Worm (Caenorhabditis elegans): ENCODE results near the gene mec-3.
A peak's percentile ranks its signal among the peaks of the same experiment; 100 is the strongest.

mec-3 gene

ce11 chrIV:10482585-10482984 lies 20.9 kb upstream of the mec-3 start:
- no peak for TF ChIP-seq lin-13 (tag; optimal IDR thresholded peaks at IDR 0.05)
- no peak for TF ChIP-seq unc-62 (GFP tag; optimal IDR thresholded peaks at IDR 0.05)
- no peak for TF ChIP-seq sem-2 (GFP tag; optimal IDR thresholded peaks at IDR 0.05)
- TF ChIP-seq mab-5 (tag; optimal IDR thresholded peaks at IDR 0.05), result no peak
- no peak for TF ChIP-seq snpc-4 (tag; optimal IDR thresholded peaks at IDR 0.05)
- TF ChIP-seq unc-39 (tag; optimal IDR thresholded peaks at IDR 0.05), result no peak
- TF ChIP-seq ham-2 (GFP tag; optimal IDR thresholded peaks at IDR 0.05), result no peak
- TF ChIP-seq lsy-2 (tag; optimal IDR thresholded peaks at IDR 0.05), result no peak
- TF ChIP-seq nhr-76 (tag; optimal IDR thresholded peaks at IDR 0.05), result no peak
- no peak for TF ChIP-seq unc-120 (tag; optimal IDR thresholded peaks at IDR 0.05; ENCODE audit: poor library complexity, severe bottlenecking)
- TF ChIP-seq drap-1 (GFP tag; optimal IDR thresholded peaks at IDR 0.05), result no peak
- TF ChIP-seq sptf-1 (tag; optimal IDR thresholded peaks at IDR 0.05), result no peak
- no peak for TF ChIP-seq nhr-12 (tag; optimal IDR thresholded peaks at IDR 0.05)
- no peak for TF ChIP-seq cnd-1 (tag; optimal IDR thresholded peaks at IDR 0.05)
- no peak for TF ChIP-seq bed-3 (GFP tag; optimal IDR thresholded peaks at IDR 0.05)
- TF ChIP-seq M03D4.4 (tag; optimal IDR thresholded peaks at IDR 0.05), result no peak
- no peak for TF ChIP-seq ceh-43 (GFP tag; optimal IDR thresholded peaks at IDR 0.05)
- TF ChIP-seq zip-8 (tag; optimal IDR thresholded peaks at IDR 0.05), result no peak

ce11 chrIV:10481695-10482094 lies 20.0 kb upstream of the mec-3 start, which contains the start of gene egl-21:
Gene egl-21 (minus strand): TSS chrIV:10481844.
- TF ChIP-seq sptf-1 (tag; optimal IDR thresholded peaks at IDR 0.05) (peak; percentile 21), ces-1 (GFP tag; optimal IDR thresholded peaks at IDR 0.05) (peak; percentile 88), nhr-12 (tag; optimal IDR thresholded peaks at IDR 0.05) (no peak), nhr-76 (tag; optimal IDR thresholded peaks at IDR 0.05) (no peak)

- TF ChIP-seq lin-13 (tag; optimal IDR thresholded peaks at IDR 0.05) (no peak), nhr-28 (tag; optimal IDR thresholded peaks at IDR 0.05) (no peak), lin-32 (GFP tag; optimal IDR thresholded peaks at IDR 0.05) (no peak), unc-62 (GFP tag; optimal IDR thresholded peaks at IDR 0.05) (no peak), nhr-12 (tag; optimal IDR thresholded peaks at IDR 0.05) (no peak), hlh-1 (tag; optimal IDR thresholded peaks at IDR 0.05) (no peak)
Measured at ce11 chrIV:10475234-10475633, 13.6 kb upstream of the mec-3 start.

ce11 chrIV:10472478-10472877 lies 10.8 kb upstream of the mec-3 start, which contains the start of gene bgnt-1.1:
Gene bgnt-1.1 (plus strand): TSS chrIV:10472778.
- TF ChIP-seq pha-4 (tag; optimal IDR thresholded peaks at IDR 0.05), result no peak
- TF ChIP-seq mep-1 (tag; optimal IDR thresholded peaks at IDR 0.05), result no peak
- no peak for TF ChIP-seq nhr-12 (tag; optimal IDR thresholded peaks at IDR 0.05)
- no peak for TF ChIP-seq elt-1 (tag; optimal IDR thresholded peaks at IDR 0.05; ENCODE audit: borderline replicate concordance, insufficient read depth)
- no peak for TF ChIP-seq blmp-1 (tag; optimal IDR thresholded peaks at IDR 0.05)
- TF ChIP-seq nhr-28 (tag; optimal IDR thresholded peaks at IDR 0.05), result no peak
- TF ChIP-seq cnd-1 (tag; optimal IDR thresholded peaks at IDR 0.05), result no peak
- no peak for TF ChIP-seq ceh-39 (tag; optimal IDR thresholded peaks at IDR 0.05)
- TF ChIP-seq mab-5 (tag; optimal IDR thresholded peaks at IDR 0.05), result no peak
- no peak for TF ChIP-seq flh-1 (GFP tag; optimal IDR thresholded peaks at IDR 0.05)
- no peak for TF ChIP-seq tbx-8 (GFP tag; optimal IDR thresholded peaks at IDR 0.05)
- TF ChIP-seq unc-39 (tag; optimal IDR thresholded peaks at IDR 0.05), result no peak
- no peak for TF ChIP-seq ham-2 (GFP tag; optimal IDR thresholded peaks at IDR 0.05)
- no peak for TF ChIP-seq sptf-1 (tag; optimal IDR thresholded peaks at IDR 0.05)
- TF ChIP-seq nhr-76 (tag; optimal IDR thresholded peaks at IDR 0.05), result no peak
- TF ChIP-seq ceh-83 (GFP tag; optimal IDR thresholded peaks at IDR 0.05), result no peak
- no peak for TF ChIP-seq bed-3 (GFP tag; optimal IDR thresholded peaks at IDR 0.05)
- TF ChIP-seq unc-120 (tag; optimal IDR thresholded peaks at IDR 0.05; ENCODE audit: poor library complexity, severe bottlenecking), result no peak

DNA sequence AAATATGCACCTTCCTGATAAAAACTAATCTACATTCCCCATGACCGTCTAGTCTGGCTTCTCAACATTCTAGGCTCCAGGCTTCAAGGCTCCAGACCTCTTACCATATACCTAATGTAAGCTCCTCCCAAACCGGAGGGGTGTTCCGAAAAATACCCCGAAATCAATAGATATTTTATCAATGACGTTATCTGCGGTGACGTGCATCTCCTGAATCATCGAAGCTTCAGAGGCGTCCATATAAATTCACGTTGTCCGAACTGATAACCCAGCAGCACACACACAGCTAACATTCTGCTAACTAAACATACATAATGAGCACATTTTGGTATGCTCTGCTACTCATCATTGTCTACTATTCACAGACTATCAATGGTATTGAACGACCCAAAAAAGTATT lies 7.8 kb upstream of the mec-3 start, which contains the start of gene ugt-44:
TSS of gene ugt-44 (plus strand) at position 248 of the 400 bp plus-strand sequence.
- TF ChIP-seq tbx-8 (GFP tag; optimal IDR thresholded peaks at IDR 0.05) (no peak), lin-32 (GFP tag; optimal IDR thresholded peaks at IDR 0.05) (no peak), M03D4.4 (tag; optimal IDR thresholded peaks at IDR 0.05) (no peak), sem-2 (GFP tag; optimal IDR thresholded peaks at IDR 0.05) (no peak), nhr-2 (tag; optimal IDR thresholded peaks at IDR 0.05) (no peak), cnd-1 (tag; optimal IDR thresholded peaks at IDR 0.05) (no peak), bed-3 (GFP tag; optimal IDR thresholded peaks at IDR 0.05) (no peak), nhr-237 (tag; optimal IDR thresholded peaks at IDR 0.05) (no peak), nhr-12 (tag; optimal IDR thresholded peaks at IDR 0.05) (no peak), ceh-83 (GFP tag; optimal IDR thresholded peaks at IDR 0.05) (no peak), mab-5 (tag; optimal IDR thresholded peaks at IDR 0.05) (no peak), nhr-76 (tag; optimal IDR thresholded peaks at IDR 0.05) (no peak), unc-39 (tag; optimal IDR thresholded peaks at IDR 0.05) (no peak), zip-8 (tag; optimal IDR thresholded peaks at IDR 0.05) (no peak), pha-4 (tag; optimal IDR thresholded peaks at IDR 0.05) (no peak), mls-2 (tag; optimal IDR thresholded peaks at IDR 0.05) (no peak), elt-3 (tag; optimal IDR thresholded peaks at IDR 0.05) (no peak), lsy-2 (tag; optimal IDR thresholded peaks at IDR 0.05) (no peak)

Measured in whole organism, mixed stage, embryonic.